Worm (Caenorhabditis elegans): ENCODE measurements around the gene F17E9.5.
"Not testable (repeated sequence)": the region's sequence is repeated elsewhere in the genome, so short reads cannot be mapped to it uniquely, and the experiment has no call there.

DNA sequence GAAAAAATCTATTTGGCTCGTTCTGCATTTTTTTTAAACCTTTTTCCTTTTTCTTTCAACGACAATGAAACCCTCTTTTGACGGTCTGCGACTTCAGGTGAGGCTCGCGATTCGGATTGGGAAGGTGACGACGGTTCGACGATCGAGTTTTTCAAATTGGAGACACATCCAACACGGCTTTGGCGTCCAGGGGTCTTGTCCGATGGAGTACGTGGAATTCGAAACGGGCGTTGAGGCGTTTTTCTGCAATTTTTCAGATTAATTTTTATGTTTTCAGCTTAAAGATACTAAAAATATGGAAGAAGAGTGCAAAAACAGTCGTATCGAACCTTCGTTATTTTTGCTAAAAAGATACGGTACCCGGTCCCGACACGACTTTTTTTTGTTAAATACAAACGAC lies 43.5 kb downstream of the F17E9.5 start, which contains the start of gene D2096.10:
- TF ChIP-seq ama-1 (optimal IDR thresholded peaks at IDR 0.05); lin-11 (tag; optimal IDR thresholded peaks at IDR 0.05); fos-1 (tag; optimal IDR thresholded peaks at IDR 0.05); lin-39 (tag; optimal IDR thresholded peaks at IDR 0.05); mdl-1 (tag; optimal IDR thresholded peaks at IDR 0.05); Y55F3AM.14 (GFP tag; optimal IDR thresholded peaks at IDR 0.05); sma-3 (GFP tag; optimal IDR thresholded peaks at IDR 0.05); ceh-82 (tag; optimal IDR thresholded peaks at IDR 0.05); unc-62 (GFP tag; optimal IDR thresholded peaks at IDR 0.05): not testable (repeated sequence)
